Worm (Caenorhabditis elegans): ENCODE measurements around the gene gst-42.
A peak's percentile ranks its signal among the peaks of the same experiment; 100 is the strongest.

Gene gst-42

ce11 chrX:11727761-11728160 is at the start of gene gst-42, which contains the start of gene D1053.2:
Gene gst-42 (minus strand): TSS chrX:11727936.
Gene D1053.2 (plus strand): TSS chrX:11728151.
- TF ChIP-seq F37B4.10 (GFP tag; IDR thresholded peaks at IDR 0.05) (no peak), atf-7 (tag; optimal IDR thresholded peaks at IDR 0.05) (peak; percentile 49), lin-40 (tag; optimal IDR thresholded peaks at IDR 0.05) (peak; percentile 23), pha-4 (tag; optimal IDR thresholded peaks at IDR 0.05) (peak; percentile 77), hlh-12 (tag; optimal IDR thresholded peaks at IDR 0.05) (no peak), B0336.3 (GFP tag; IDR thresholded peaks at IDR 0.05) (0 out of 2 replicates have a peak, but pooled peaks have one; percentile 16), hmg-1.2 (GFP tag; IDR thresholded peaks at IDR 0.05) (no peak), nhr-80 (tag; optimal IDR thresholded peaks at IDR 0.05) (peak; percentile 92), T26A5.8 (tag; optimal IDR thresholded peaks at IDR 0.05) (no peak), cebp-1 (GFP tag; IDR thresholded peaks at IDR 0.05) (no peak), cebp-1 (tag; optimal IDR thresholded peaks at IDR 0.05) (peak; percentile 10), cebp-2 (GFP tag; IDR thresholded peaks at IDR 0.05) (no peak)

ce11 chrX:11769278-11769677 is 41.5 kb upstream of the gst-42 start, which contains the start of gene ttx-3:
Gene ttx-3 (minus strand): TSS chrX:11769378.
- TF ChIP-seq Y53G8AR.9 (GFP tag; conservative IDR thresholded peaks at IDR 0.05) (no peak), tlf-1 (GFP tag; optimal IDR thresholded peaks at IDR 0.05) (no peak), ztf-26 (tag; optimal IDR thresholded peaks at IDR 0.05) (no peak), lin-26 (GFP tag; IDR thresholded peaks at IDR 0.05) (no peak), K11D2.4 (GFP tag; IDR thresholded peaks at IDR 0.05) (no peak), B0019.2 (GFP tag; conservative IDR thresholded peaks at IDR 0.05) (no peak), zim-3 (tag; optimal IDR thresholded peaks at IDR 0.05) (no peak), ceh-58 (GFP tag; IDR thresholded peaks at IDR 0.05) (no peak), ets-4 (GFP tag; optimal IDR thresholded peaks at IDR 0.05) (no peak), mcd-1 (GFP tag; IDR thresholded peaks at IDR 0.05) (no peak), zfh-2 (GFP tag; conservative IDR thresholded peaks at IDR 0.05) (no peak), attf-5 (GFP tag; optimal IDR thresholded peaks at IDR 0.05) (no peak), Y79H2A.3 (GFP tag; conservative IDR thresholded peaks at IDR 0.05) (no peak), ztf-22 (GFP tag; optimal IDR thresholded peaks at IDR 0.05) (no peak), ceh-79 (tag; optimal IDR thresholded peaks at IDR 0.05) (no peak)

ce11 chrX:11766432-11766831 is 38.7 kb upstream of the gst-42 start:
- 0 out of 2 replicates have a peak, but pooled peaks have one; percentile 7 for TF ChIP-seq egrh-3 (GFP tag; IDR thresholded peaks at IDR 0.05)
- TF ChIP-seq die-1 (tag; optimal IDR thresholded peaks at IDR 0.05): no peak

- TF ChIP-seq bed-1 (GFP tag; IDR thresholded peaks at IDR 0.05): no peak
- TF ChIP-seq athp-1 (tag; optimal IDR thresholded peaks at IDR 0.05): no peak
- TF ChIP-seq mes-4 (tag; optimal IDR thresholded peaks at IDR 0.05): no peak
- TF ChIP-seq Y56A3A.18 (GFP tag; IDR thresholded peaks at IDR 0.05): no peak
- no peak for TF ChIP-seq egl-44 (GFP tag; IDR thresholded peaks at IDR 0.05)
- no peak for TF ChIP-seq ceh-27 (GFP tag; optimal IDR thresholded peaks at IDR 0.05)
- TF ChIP-seq madf-6 (GFP tag; IDR thresholded peaks at IDR 0.05): no peak
- TF ChIP-seq snpc-3.4 (tag; optimal IDR thresholded peaks at IDR 0.05): no peak
- TF ChIP-seq ceh-40 (GFP tag; IDR thresholded peaks at IDR 0.05): no peak
- TF ChIP-seq D2030.7 (GFP tag; IDR thresholded peaks at IDR 0.05): no peak
- no peak for TF ChIP-seq tbp1 (GFP tag; optimal IDR thresholded peaks at IDR 0.05)
- no peak for TF ChIP-seq let-526 (GFP tag; IDR thresholded peaks at IDR 0.05)
- no peak for TF ChIP-seq efl-1 (GFP tag; optimal IDR thresholded peaks at IDR 0.05)
- TF ChIP-seq Y79H2A.3 (GFP tag; conservative IDR thresholded peaks at IDR 0.05): no peak
- no peak for TF ChIP-seq mel-28 (tag; optimal IDR thresholded peaks at IDR 0.05; ENCODE audit: borderline replicate concordance)
Measured at ce11 chrX:11765860-11766259, 38.1 kb upstream of the gst-42 start.

Data from whole organism, young adult.